Fruit fly (Drosophila melanogaster) whole organism, pupa: Measurements from ENCODE around the gene dgt1.

Experiments
- CG17806 ChIP-seq: fragments of 200-800 bp; sonication (Bioruptor generic); optimal IDR thresholded peaks from 2 replicates; lab custom pipeline; 2018; ENCODE audit warnings: missing biosample characterization, mild to moderate bottlenecking, missing genetic modification characterization, moderate library complexity
- CG4496 ChIP-seq: fragments of 200-800 bp; sonication (Bioruptor generic); IDR thresholded peaks from 3 replicates; pipeline ENCODE4 v1.3.6; 2022; ENCODE audit warnings: missing biosample characterization, missing genetic modification characterization
- EcR ChIP-seq: fragments of 200-800 bp; sonication (Bioruptor generic); optimal IDR thresholded peaks from 3 replicates; lab custom pipeline; 2019; ENCODE audit warnings: missing biosample characterization, missing genetic modification characterization, mild to moderate bottlenecking, moderate library complexity, missing genetic modification reagents
- rn ChIP-seq: fragments of 200-800 bp; sonication (Bioruptor generic); IDR thresholded peaks from 2 replicates; pipeline ENCODE4 v1.3.6; 2022; ENCODE audit warnings: missing biosample characterization, missing genetic modification characterization

DNA sequence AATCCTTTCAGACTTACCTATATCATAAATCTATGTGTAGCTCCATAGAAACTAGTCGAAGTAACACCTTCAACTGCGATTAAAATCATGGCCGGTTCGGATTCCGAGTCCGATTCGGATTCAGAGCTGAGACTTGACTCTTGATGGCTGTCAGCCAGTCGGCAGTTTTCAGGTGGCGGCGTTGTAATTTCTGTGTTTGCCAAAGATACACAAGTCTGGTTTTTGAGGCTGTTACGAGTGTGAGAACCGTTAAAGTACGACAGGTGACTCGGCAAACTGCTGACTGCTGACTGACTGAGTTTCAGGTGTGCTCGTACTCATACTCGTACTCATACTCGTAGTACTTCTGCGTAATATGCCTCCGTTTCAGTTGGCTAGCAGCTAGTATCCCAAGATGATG lies 33.9 kb upstream of the dgt1 start:
- no peak for TF ChIP-seq CG4496 (GFP tag; lab: Robert Waterston, UW)
- TF ChIP-seq EcR, result no peak
- TF ChIP-seq CG17806 (tag; lab: Kevin White, UChicago), result no peak
- TF ChIP-seq rn, result no peak
